Fruit fly (Drosophila melanogaster) whole organism, adult: ENCODE data around the gene Mst57Db.

Source experiments
- CG12768 ChIP-seq: fragments of 200-800 bp; sonication (Bioruptor generic); optimal IDR thresholded peaks from 2 replicates; lab custom pipeline; 2017; ENCODE audit warnings: missing biosample characterization, missing genetic modification characterization, mild to moderate bottlenecking, moderate library complexity, missing genetic modification reagents
- CG14711 ChIP-seq: fragments of 200-800 bp; sonication (Bioruptor generic); optimal IDR thresholded peaks from 2 replicates; lab custom pipeline; 2018; ENCODE audit warnings: missing biosample characterization, mild to moderate bottlenecking, missing genetic modification characterization, moderate library complexity
- CG5204 ChIP-seq: fragments of 200-800 bp; sonication (Bioruptor generic); optimal IDR thresholded peaks from 2 replicates; lab custom pipeline; 2016; ENCODE audit warnings: missing biosample characterization, missing genetic modification characterization
- CG7101 ChIP-seq: fragments of 200-800 bp; sonication (Bioruptor generic); optimal IDR thresholded peaks from 2 replicates; lab custom pipeline; 2018; ENCODE audit warnings: missing biosample characterization, mild to moderate bottlenecking, missing genetic modification characterization, moderate library complexity
- Clk ChIP-seq: fragments of 200-800 bp; sonication (Bioruptor generic); optimal IDR thresholded peaks from 2 replicates; lab custom pipeline; 2017; ENCODE audit warnings: missing biosample characterization, missing genetic modification characterization
- Crg-1 ChIP-seq: fragments of 200-800 bp; sonication (Bioruptor generic); optimal IDR thresholded peaks from 2 replicates; lab custom pipeline; 2016; ENCODE audit warnings: missing biosample characterization, missing genetic modification characterization
- bab1 ChIP-seq: fragments of 200-800 bp; sonication (Bioruptor generic); optimal IDR thresholded peaks from 3 replicates; lab custom pipeline; 2019; ENCODE audit warnings: missing biosample characterization, mild to moderate bottlenecking, missing genetic modification characterization, moderate library complexity
- cnc ChIP-seq, 2 experiments: fragments of >200 bp; optimal IDR thresholded peaks; 2 replicates each; lab custom pipeline; 2017
- kay ChIP-seq: fragments of 200-800 bp; sonication (Bioruptor generic); peaks from one replicate; lab custom pipeline; 2016; ENCODE audit warnings: missing biosample characterization, missing genetic modification characterization, borderline replicate concordance

DNA sequence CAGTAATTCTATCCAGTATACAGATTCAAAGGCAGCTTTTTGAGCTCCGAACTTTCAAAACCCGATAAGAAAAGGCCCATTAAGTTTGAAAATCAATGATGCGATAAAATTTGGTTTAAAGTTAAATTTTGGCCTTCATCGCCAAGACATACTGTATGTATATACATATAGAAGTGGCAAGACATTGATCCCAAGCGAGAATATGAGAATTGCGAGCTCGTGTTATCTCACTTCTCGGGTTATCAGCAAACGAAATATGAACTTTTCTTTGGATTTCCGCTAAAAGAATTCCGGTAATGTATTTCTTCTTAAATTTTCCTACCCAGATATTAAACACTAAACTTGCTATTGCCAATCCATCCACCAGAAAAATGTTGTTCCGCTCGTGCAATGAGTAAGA is 46.4 kb upstream of the Mst57Db start:
- no peak for TF ChIP-seq cnc (optimal IDR thresholded peaks at IDR 0.05; lab: Kevin White, UChicago)
- TF ChIP-seq CG14711 (tag; lab: Kevin White, UChicago), result no peak
- no peak for TF ChIP-seq Crg-1 (GFP tag; lab: Kevin White, UChicago)
- TF ChIP-seq CG12768, result no peak
- TF ChIP-seq CG7101 (tag; lab: Kevin White, UChicago), result no peak
- TF ChIP-seq bab1 (GFP tag; lab: Kevin White, UChicago), result no peak
- TF ChIP-seq Clk (GFP tag; lab: Kevin White, UChicago), result no peak
- peak; percentile 39 for TF ChIP-seq kay (GFP tag; lab: Kevin White, UChicago)
- no peak for TF ChIP-seq CG5204 (GFP tag; lab: Kevin White, UChicago)
